Fruit fly (Drosophila melanogaster) whole organism, wandering third instar larva: ENCODE data around the gene CG6729.

Experiments
- Abd-B ChIP-seq: fragments of >200 bp; optimal IDR thresholded peaks from 2 replicates; lab custom pipeline; 2017; ENCODE audit warnings: missing biosample characterization, missing genetic modification characterization
- CG32264 ChIP-seq: fragments of 200-800 bp; sonication (Bioruptor generic); optimal IDR thresholded peaks from 2 replicates; lab custom pipeline; 2016; ENCODE audit warnings: missing biosample characterization, missing genetic modification characterization
- CG9705 ChIP-seq: fragments of 200-800 bp; sonication (Bioruptor generic); optimal IDR thresholded peaks from 2 replicates; lab custom pipeline; 2018; ENCODE audit warnings: missing biosample characterization, mild to moderate bottlenecking, missing genetic modification characterization
- CrebA ChIP-seq: fragments of 200-800 bp; sonication (Bioruptor generic); optimal IDR thresholded peaks from 2 replicates; lab custom pipeline; 2016; ENCODE audit warnings: missing biosample characterization, mild to moderate bottlenecking, missing genetic modification characterization, borderline replicate concordance
- Dfd ChIP-seq: fragments of >200 bp; optimal IDR thresholded peaks from 2 replicates; lab custom pipeline; 2017; ENCODE audit warnings: missing biosample characterization, missing genetic modification characterization
- Dif ChIP-seq: fragments of 200-275, 200-300 bp; sonication (Bioruptor generic); optimal IDR thresholded peaks from 2 replicates; lab custom pipeline; 2018; ENCODE audit warnings: missing biosample characterization, missing genetic modification characterization; ENCODE audit not compliant: partially characterized antibody
- GATAd ChIP-seq: sonication (Bioruptor generic); optimal IDR thresholded peaks from 2 replicates; lab custom pipeline; 2016; ENCODE audit warnings: missing biosample characterization, missing genetic modification characterization
- HLH106 ChIP-seq: fragments of 200-800 bp; optimal IDR thresholded peaks from 3 replicates; lab custom pipeline; 2019; ENCODE audit warnings: missing biosample characterization, mild to moderate bottlenecking, missing genetic modification characterization, moderate library complexity
- Hnf4 ChIP-seq: fragments of 200-800 bp; sonication (Bioruptor generic); optimal IDR thresholded peaks from 2 replicates; lab custom pipeline; 2016; ENCODE audit warnings: missing biosample characterization, mild to moderate bottlenecking, missing genetic modification characterization
- Hr78 ChIP-seq: fragments of >200 bp; optimal IDR thresholded peaks from 2 replicates; lab custom pipeline; 2017; ENCODE audit warnings: missing biosample characterization, missing genetic modification characterization
- Hr83 ChIP-seq: fragments of 200-300 bp; sonication (Bioruptor generic); optimal IDR thresholded peaks from 2 replicates; lab custom pipeline; 2016; ENCODE audit warnings: missing biosample characterization, mild to moderate bottlenecking, missing genetic modification characterization, moderate library complexity; ENCODE audit not compliant: poor library complexity, severe bottlenecking
- Jra ChIP-seq: sonication (Bioruptor generic); optimal IDR thresholded peaks from 2 replicates; lab custom pipeline; 2016; ENCODE audit warnings: missing biosample characterization, missing genetic modification characterization
- Mio ChIP-seq: sonication (Bioruptor generic); optimal IDR thresholded peaks from 2 replicates; lab custom pipeline; 2016; ENCODE audit warnings: missing biosample characterization, missing genetic modification characterization
- Myc ChIP-seq: fragments of >200 bp; optimal IDR thresholded peaks from 2 replicates; lab custom pipeline; 2017
- N ChIP-seq: fragments of >200 bp; optimal IDR thresholded peaks from 2 replicates; lab custom pipeline; 2018; ENCODE audit warnings: missing biosample characterization, missing external identifiers, missing genetic modification characterization
- OdsH ChIP-seq: fragments of 200-800 bp; sonication (Bioruptor generic); optimal IDR thresholded peaks from 2 replicates; lab custom pipeline; 2016; ENCODE audit warnings: missing biosample characterization, mild to moderate bottlenecking, missing genetic modification characterization
- Rel ChIP-seq, 2 experiments: fragments of 200-800 bp; sonication (Bioruptor generic) in 1 of 2; optimal IDR thresholded peaks; 2 replicates in 1 of 2; 3 replicates in 1 of 2; lab custom pipeline; 2016 to 2019; ENCODE audit warnings: mild to moderate bottlenecking in 2 of 2, missing biosample characterization in 2 of 2, missing genetic modification characterization in 2 of 2, moderate library complexity in 1 of 2
- Sp1 ChIP-seq: fragments of 200-800 bp; sonication (Bioruptor generic); optimal IDR thresholded peaks from 3 replicates; lab custom pipeline; 2019; ENCODE audit warnings: missing biosample characterization, mild to moderate bottlenecking, missing genetic modification characterization, moderate library complexity
- Vsx2 ChIP-seq: fragments of 200-300, 225-300 bp; sonication (Bioruptor generic); optimal IDR thresholded peaks from 2 replicates; lab custom pipeline; 2018; ENCODE audit warnings: missing biosample characterization, missing genetic modification characterization; ENCODE audit not compliant: partially characterized antibody
- br ChIP-seq: fragments of 200-800 bp; sonication (Bioruptor generic); optimal IDR thresholded peaks from 2 replicates; lab custom pipeline; 2016; ENCODE audit warnings: missing biosample characterization, missing genetic modification characterization
- brk ChIP-seq: fragments of 200-800 bp; sonication (Bioruptor generic); optimal IDR thresholded peaks from 2 replicates; lab custom pipeline; 2016; ENCODE audit warnings: missing biosample characterization, mild to moderate bottlenecking, missing genetic modification characterization
- dmrt93B ChIP-seq: fragments of 200-800 bp; sonication (Bioruptor generic); optimal IDR thresholded peaks from 2 replicates; lab custom pipeline; 2018; ENCODE audit warnings: missing biosample characterization, mild to moderate bottlenecking, missing genetic modification characterization
- dsf ChIP-seq: sonication (Bioruptor generic); optimal IDR thresholded peaks from 2 replicates; lab custom pipeline; 2016; ENCODE audit warnings: missing biosample characterization, missing genetic modification characterization, borderline replicate concordance
- ey ChIP-seq: fragments of 200-800 bp; sonication (Bioruptor generic); optimal IDR thresholded peaks from 2 replicates; lab custom pipeline; 2016; ENCODE audit warnings: missing biosample characterization, missing genetic modification characterization
- foxo ChIP-seq, 2 experiments: fragments of 200-800 bp; sonication (Bioruptor generic); optimal IDR thresholded peaks; 2 replicates in 1 of 2; 3 replicates in 1 of 2; lab custom pipeline; 2016 to 2017; ENCODE audit warnings: missing biosample characterization in 2 of 2, missing genetic modification characterization in 2 of 2
- fru ChIP-seq: fragments of 200-800 bp; sonication (Bioruptor generic); optimal IDR thresholded peaks from 3 replicates; lab custom pipeline; 2016; ENCODE audit warnings: missing biosample characterization, mild to moderate bottlenecking, missing genetic modification characterization
- h ChIP-seq: fragments of 200-800 bp; sonication (Bioruptor generic); optimal IDR thresholded peaks from 3 replicates; lab custom pipeline; 2016; ENCODE audit warnings: missing biosample characterization, mild to moderate bottlenecking, missing genetic modification characterization
- jim ChIP-seq: fragments of 175-275, 200-325 bp; sonication (Bioruptor generic); optimal IDR thresholded peaks from 2 replicates; lab custom pipeline; 2016; ENCODE audit warnings: missing biosample characterization, mild to moderate bottlenecking, missing genetic modification characterization
- lola ChIP-seq: fragments of >200 bp; optimal IDR thresholded peaks from 2 replicates; lab custom pipeline; 2017; ENCODE audit warnings: missing biosample characterization, missing genetic modification characterization
- pan ChIP-seq: fragments of >200 bp; optimal IDR thresholded peaks from 2 replicates; lab custom pipeline; 2017
- psq ChIP-seq: fragments of 200-800 bp; sonication (Bioruptor generic); optimal IDR thresholded peaks from 3 replicates; lab custom pipeline; 2017; ENCODE audit warnings: missing biosample characterization, mild to moderate bottlenecking, missing genetic modification characterization, moderate library complexity
- rgr ChIP-seq: fragments of 200-800 bp; sonication (Bioruptor generic); optimal IDR thresholded peaks from 3 replicates; lab custom pipeline; 2016; ENCODE audit warnings: missing biosample characterization, mild to moderate bottlenecking, missing genetic modification characterization
- sage ChIP-seq: fragments of 200-800 bp; sonication (Bioruptor generic); optimal IDR thresholded peaks from 2 replicates; lab custom pipeline; 2016; ENCODE audit warnings: missing biosample characterization, mild to moderate bottlenecking, missing genetic modification characterization
- sv ChIP-seq: fragments of 200-800 bp; sonication (Bioruptor generic); optimal IDR thresholded peaks from 3 replicates; lab custom pipeline; 2016; ENCODE audit warnings: missing biosample characterization, missing genetic modification characterization
- tai ChIP-seq: sonication (Bioruptor generic); optimal IDR thresholded peaks from 2 replicates; lab custom pipeline; 2016; ENCODE audit warnings: missing biosample characterization, missing genetic modification characterization
- usp ChIP-seq: fragments of >200 bp; optimal IDR thresholded peaks from 2 replicates; lab custom pipeline; 2017; ENCODE audit warnings: missing biosample characterization, missing genetic modification characterization
- woc ChIP-seq: sonication (Bioruptor generic); optimal IDR thresholded peaks from 2 replicates; lab custom pipeline; 2016; ENCODE audit warnings: missing biosample characterization, mild to moderate bottlenecking, missing genetic modification characterization

CG6729 gene

dm6 chr2L:10711221-10711620 lies 32.5 kb downstream of the CG6729 start:
- TF ChIP-seq CG32264 (GFP tag; lab: Kevin White, UChicago): no peak
- no peak for TF ChIP-seq ey
- no peak for TF ChIP-seq CG9705
- TF ChIP-seq Dfd (GFP tag; lab: Kevin White, UChicago): no peak
- TF ChIP-seq OdsH: no peak
- TF ChIP-seq Hnf4: no peak
- TF ChIP-seq, all 38 proteins: peak for 0

- TF ChIP-seq jim (no peak), N (GFP tag; lab: Kevin White, UChicago) (no peak), Dif (GFP tag; lab: Kevin White, UChicago) (no peak)
These were observed 34.4 kb downstream of the CG6729 start, which contains the start of gene Lip2 for dm6 chr2L:10709353-10709752. Gene Lip2, minus strand, starts transcription at chr2L:10709453.

dm6 chr2L:10708089-10708488 lies 35.6 kb downstream of the CG6729 start:
- TF ChIP-seq Abd-B (GFP tag; lab: Kevin White, UChicago): no peak
- TF ChIP-seq CrebA (GFP tag; lab: Kevin White, UChicago): no peak
- no peak for TF ChIP-seq h (GFP tag; lab: Kevin White, UChicago)
- TF ChIP-seq Dfd (GFP tag; lab: Kevin White, UChicago): peak; percentile 83
- TF ChIP-seq dmrt93B (GFP tag; lab: Kevin White, UChicago): no peak

dm6 chr2L:10706267-10706666 lies 37.5 kb downstream of the CG6729 start:
- TF ChIP-seq Rel (GFP tag; optimal IDR thresholded peaks at IDR 0.05; lab: Kevin White, UChicago) (no peak), Rel (tag; optimal IDR thresholded peaks at IDR 0.05; lab: Kevin White, UChicago) (no peak)

- TF ChIP-seq Myc (no peak), Sp1 (GFP tag; lab: Kevin White, UChicago) (no peak), sv (GFP tag; lab: Kevin White, UChicago) (no peak), usp (no peak)
These were observed 39.3 kb downstream of the CG6729 start for dm6 chr2L:10704425-10704824.

- no peak for TF ChIP-seq Myc
- no peak for TF ChIP-seq Vsx2
- TF ChIP-seq HLH106 (tag; lab: Kevin White, UChicago): peak; percentile 82
- TF ChIP-seq Jra (GFP tag; lab: Kevin White, UChicago): peak; percentile 39
- peak; percentile 9 to 81 for TF ChIP-seq foxo (GFP tag; optimal IDR thresholded peaks at IDR 0.05; lab: Kevin White, UChicago)
- TF ChIP-seq Hr83 (GFP tag; lab: Kevin White, UChicago): no peak
- TF ChIP-seq jim: no peak
- peak; percentile 81 for TF ChIP-seq br (GFP tag; lab: Kevin White, UChicago)
- TF ChIP-seq Dfd (GFP tag; lab: Kevin White, UChicago): no peak
- TF ChIP-seq sv (GFP tag; lab: Kevin White, UChicago): peak; percentile 52
- TF ChIP-seq GATAd: no peak
- TF ChIP-seq CG32264 (GFP tag; lab: Kevin White, UChicago): peak; percentile 38
- TF ChIP-seq ey: peak; percentile 85
- TF ChIP-seq OdsH: peak; percentile 84
- TF ChIP-seq fru (GFP tag; lab: Kevin White, UChicago): peak; percentile 86
- no peak for TF ChIP-seq Abd-B (GFP tag; lab: Kevin White, UChicago)
- TF ChIP-seq pan (lab: Kevin White, UChicago): no peak
- no peak for TF ChIP-seq Hr78 (GFP tag; lab: Kevin White, UChicago)
- no peak for TF ChIP-seq Mio
- no peak for TF ChIP-seq usp
- TF ChIP-seq dsf (GFP tag; lab: Kevin White, UChicago): no peak
- TF ChIP-seq Sp1 (GFP tag; lab: Kevin White, UChicago): peak; percentile 67
- no peak for TF ChIP-seq lola (GFP tag; lab: Kevin White, UChicago)
- no peak for TF ChIP-seq CrebA (GFP tag; lab: Kevin White, UChicago)
- TF ChIP-seq woc: peak; percentile 35
- peak; percentile 47 for TF ChIP-seq brk (GFP tag; lab: Kevin White, UChicago)
- TF ChIP-seq Rel (GFP tag; optimal IDR thresholded peaks at IDR 0.05; lab: Kevin White, UChicago): no peak
- peak; percentile 40 for TF ChIP-seq Rel (tag; optimal IDR thresholded peaks at IDR 0.05; lab: Kevin White, UChicago)
- no peak for TF ChIP-seq CG9705
- peak; percentile 86 for TF ChIP-seq rgr (GFP tag; lab: Kevin White, UChicago)
- no peak for TF ChIP-seq N (GFP tag; lab: Kevin White, UChicago)
- peak; percentile 55 for TF ChIP-seq psq (GFP tag; lab: Kevin White, UChicago)
- TF ChIP-seq Hnf4: peak; percentile 76
- no peak for TF ChIP-seq tai
- peak; percentile 92 for TF ChIP-seq h (GFP tag; lab: Kevin White, UChicago)
- TF ChIP-seq Dif (GFP tag; lab: Kevin White, UChicago): no peak
- TF ChIP-seq dmrt93B (GFP tag; lab: Kevin White, UChicago): peak; percentile 56
- no peak for TF ChIP-seq sage (GFP tag; lab: Kevin White, UChicago)
These were observed 40.5 kb downstream of the CG6729 start, which contains the start of gene CG6415 for dm6 chr2L:10703281-10703680. Gene CG6415, plus strand, starts transcription at chr2L:10703621.
